Fruit fly (Drosophila melanogaster) whole organism, embryonic: Measurements from ENCODE around the gene Spec2.

Experiments
- CG10462 ChIP-seq: fragments of 200-800 bp; sonication (Bioruptor generic); optimal IDR thresholded peaks from 2 replicates; lab custom pipeline; 2016; ENCODE audit warnings: missing biosample characterization, missing genetic modification characterization
- CG12071 ChIP-seq: fragments of 200-800 bp; sonication (Bioruptor generic); optimal IDR thresholded peaks from 3 replicates; lab custom pipeline; 2018; ENCODE audit warnings: missing biosample characterization, mild to moderate bottlenecking, missing genetic modification characterization
- CG13775 ChIP-seq: fragments of 200-800 bp; sonication (Bioruptor generic); optimal IDR thresholded peaks from 3 replicates; lab custom pipeline; 2017; ENCODE audit warnings: missing biosample characterization, mild to moderate bottlenecking, missing genetic modification characterization
- CG15269 ChIP-seq: fragments of 200-800 bp; sonication (Bioruptor generic); optimal IDR thresholded peaks from 2 replicates; lab custom pipeline; 2018; ENCODE audit warnings: missing biosample characterization, mild to moderate bottlenecking, missing genetic modification characterization, moderate library complexity
- CG1792 ChIP-seq: fragments of 200-800 bp; sonication (Bioruptor generic); optimal IDR thresholded peaks from 2 replicates; lab custom pipeline; 2016; ENCODE audit warnings: missing biosample characterization, missing genetic modification characterization
- CG2120 ChIP-seq: fragments of 200-800 bp; sonication (Bioruptor generic); optimal IDR thresholded peaks from 3 replicates; lab custom pipeline; 2016; ENCODE audit warnings: missing biosample characterization, missing genetic modification characterization
- CG2129 ChIP-seq: fragments of 200-800 bp; sonication (Bioruptor generic); IDR thresholded peaks from 2 replicates; pipeline ENCODE4 v1.3.6; 2022; ENCODE audit warnings: missing biosample characterization, missing genetic modification characterization; ENCODE audit not compliant: partially characterized antibody
- CG31388 ChIP-seq: fragments of 200-800 bp; sonication (Bioruptor generic); optimal IDR thresholded peaks from 2 replicates; lab custom pipeline; 2016; ENCODE audit warnings: missing biosample characterization, missing genetic modification characterization
- CG3163 ChIP-seq: fragments of 200-800 bp; sonication (Bioruptor generic); optimal IDR thresholded peaks from 3 replicates; lab custom pipeline; 2016; ENCODE audit warnings: missing biosample characterization, missing genetic modification characterization
- CG4424 ChIP-seq: fragments of 200-800 bp; sonication (Bioruptor generic); optimal IDR thresholded peaks from 3 replicates; lab custom pipeline; 2016; ENCODE audit warnings: missing biosample characterization, missing genetic modification characterization
- CG5180 ChIP-seq: fragments of 200-800 bp; sonication (Bioruptor generic); optimal IDR thresholded peaks from 3 replicates; lab custom pipeline; 2017; ENCODE audit warnings: missing biosample characterization, missing genetic modification characterization, mild to moderate bottlenecking, moderate library complexity, missing genetic modification reagents
- CG5245 ChIP-seq: fragments of 200-800 bp; sonication (Bioruptor generic); optimal IDR thresholded peaks from 3 replicates; lab custom pipeline; 2016; ENCODE audit warnings: missing biosample characterization, missing genetic modification characterization
- CG6854 ChIP-seq: fragments of 200-800 bp; sonication (Bioruptor generic); optimal IDR thresholded peaks from 3 replicates; lab custom pipeline; 2017; ENCODE audit warnings: missing biosample characterization, mild to moderate bottlenecking, missing genetic modification characterization
- CG7963 ChIP-seq: fragments of 200-800 bp; sonication (Bioruptor generic); IDR thresholded peaks from 3 replicates; pipeline ENCODE4 v1.3.6; 2022; ENCODE audit warnings: missing biosample characterization, missing genetic modification characterization; ENCODE audit not compliant: partially characterized antibody
- CG8478 ChIP-seq: fragments of >200 bp; optimal IDR thresholded peaks from 2 replicates; lab custom pipeline; 2018
- CG9727 ChIP-seq: fragments of 200-800 bp; sonication (Bioruptor generic); optimal IDR thresholded peaks from 3 replicates; lab custom pipeline; 2017; ENCODE audit warnings: missing biosample characterization, mild to moderate bottlenecking, missing genetic modification characterization
- CG9797 ChIP-seq: fragments of 200-800 bp; sonication (Bioruptor generic); optimal IDR thresholded peaks from 3 replicates; lab custom pipeline; 2018; ENCODE audit warnings: missing biosample characterization, mild to moderate bottlenecking, missing genetic modification characterization
- Dref ChIP-seq: fragments of 200-800 bp; sonication (Bioruptor generic); IDR thresholded peaks from 2 replicates; pipeline ENCODE4 v1.3.6; 2022; ENCODE audit warnings: missing biosample characterization, missing genetic modification characterization
- Eip74EF ChIP-seq, 2 experiments: fragments of 200-800 bp in 1 of 2; fragments of >200 bp in 1 of 2; sonication (Bioruptor generic) in 1 of 2; optimal IDR thresholded peaks; 2 replicates each; lab custom pipeline; 2017 to 2019; ENCODE audit warnings: missing biosample characterization in 2 of 2, missing genetic modification characterization in 2 of 2, mild to moderate bottlenecking in 1 of 2, moderate library complexity in 1 of 2
- Ets97D ChIP-seq: fragments of 200-800 bp; sonication (Bioruptor generic); optimal IDR thresholded peaks from 3 replicates; lab custom pipeline; 2016; ENCODE audit warnings: missing biosample characterization, missing genetic modification characterization
- Lhr ChIP-seq: fragments of 200-800 bp; sonication (Bioruptor generic); optimal IDR thresholded peaks from 3 replicates; lab custom pipeline; 2017; ENCODE audit warnings: mild to moderate bottlenecking, missing biosample characterization, missing genetic modification reagents, missing genetic modification characterization
- MTF-1 ChIP-seq: fragments of 200-800 bp; sonication (Bioruptor generic); optimal IDR thresholded peaks from 2 replicates; lab custom pipeline; 2018; ENCODE audit warnings: missing biosample characterization, mild to moderate bottlenecking, missing genetic modification characterization, borderline replicate concordance
- Nf-YA ChIP-seq: fragments of 200-800 bp; sonication (Bioruptor generic); IDR thresholded peaks from 2 replicates; pipeline ENCODE4 v1.3.6; 2022; ENCODE audit warnings: missing biosample characterization, missing genetic modification characterization
- Nf-YB ChIP-seq: fragments of 200-800 bp; sonication (Bioruptor generic); optimal IDR thresholded peaks from 3 replicates; lab custom pipeline; 2019; ENCODE audit warnings: missing biosample characterization, mild to moderate bottlenecking, missing genetic modification characterization, moderate library complexity
- Optix ChIP-seq: fragments of 200-800 bp; sonication (Bioruptor generic); IDR thresholded peaks from 3 replicates; pipeline ENCODE4 v1.3.6; 2022; ENCODE audit warnings: missing biosample characterization, missing genetic modification characterization
- Rfx ChIP-seq: fragments of 200-800 bp; sonication (Bioruptor generic); IDR thresholded peaks from 2 replicates; pipeline ENCODE4 v1.3.6; 2022; ENCODE audit warnings: missing biosample characterization, missing genetic modification characterization
- Sin3A ChIP-seq: fragments of >200 bp; optimal IDR thresholded peaks from 2 replicates; lab custom pipeline; 2018
- Trl ChIP-seq, 3 experiments: fragments of >200 bp in 2 of 3; fragments of 200-800 bp in 1 of 3; sonication (Bioruptor generic) in 1 of 3; optimal IDR thresholded peaks; 2 replicates in 1 of 3; 3 replicates in 2 of 3; lab custom pipeline; 2016 to 2017; ENCODE audit warnings: missing biosample characterization in 1 of 3, missing genetic modification characterization in 1 of 3
- Xbp1 ChIP-seq: fragments of 200-800 bp; sonication (Bioruptor generic); optimal IDR thresholded peaks from 3 replicates; lab custom pipeline; 2016; ENCODE audit warnings: missing biosample characterization, mild to moderate bottlenecking, missing genetic modification characterization
- ap ChIP-seq: fragments of 200-800 bp; sonication (Bioruptor generic); IDR thresholded peaks from 2 replicates; pipeline ENCODE4 v1.3.6; 2022; ENCODE audit warnings: missing biosample characterization, missing genetic modification characterization
- ash1 ChIP-seq: fragments of 200-800 bp; sonication (Bioruptor generic); optimal IDR thresholded peaks from 2 replicates; lab custom pipeline; 2018; ENCODE audit warnings: missing biosample characterization, mild to moderate bottlenecking, missing genetic modification characterization
- bigmax ChIP-seq: fragments of 200-800 bp; sonication (Bioruptor generic); optimal IDR thresholded peaks from 2 replicates; lab custom pipeline; 2018; ENCODE audit warnings: missing biosample characterization, mild to moderate bottlenecking, missing genetic modification characterization
- bsh ChIP-seq, 2 experiments: fragments of 200-800 bp; sonication (Bioruptor generic); optimal IDR thresholded peaks; 2 replicates each; lab custom pipeline; 2017 to 2018; ENCODE audit warnings: mild to moderate bottlenecking in 2 of 2, missing biosample characterization in 2 of 2, missing genetic modification characterization in 2 of 2, moderate library complexity in 1 of 2
- chm ChIP-seq: fragments of 200-800 bp; sonication (Bioruptor generic); IDR thresholded peaks from 2 replicates; pipeline ENCODE4 v1.3.6; 2022; ENCODE audit warnings: missing biosample characterization, missing genetic modification characterization
- chn ChIP-seq: fragments of 200-800 bp; sonication (Bioruptor generic); optimal IDR thresholded peaks from 2 replicates; lab custom pipeline; 2016; ENCODE audit warnings: missing biosample characterization, missing genetic modification characterization
- crol ChIP-seq: fragments of 200-800 bp; sonication (Bioruptor generic); IDR thresholded peaks from 2 replicates; pipeline ENCODE4 v1.3.6; 2022; ENCODE audit warnings: missing biosample characterization, missing genetic modification characterization
- dmrt11E ChIP-seq: fragments of 200-800 bp; sonication (Bioruptor generic); optimal IDR thresholded peaks from 3 replicates; lab custom pipeline; 2018; ENCODE audit warnings: missing biosample characterization, mild to moderate bottlenecking, missing genetic modification characterization, moderate library complexity
- ewg ChIP-seq: fragments of 200-800 bp; sonication (Bioruptor generic); optimal IDR thresholded peaks from 3 replicates; lab custom pipeline; 2017; ENCODE audit warnings: mild to moderate bottlenecking, missing biosample characterization, missing genetic modification reagents, missing genetic modification characterization
- gcm ChIP-seq: fragments of 200-800 bp; sonication (Bioruptor generic); optimal IDR thresholded peaks from 2 replicates; lab custom pipeline; 2019; ENCODE audit warnings: missing biosample characterization, mild to moderate bottlenecking, missing genetic modification characterization, moderate library complexity
- her ChIP-seq: fragments of 200-800 bp; sonication (Bioruptor generic); optimal IDR thresholded peaks from 2 replicates; lab custom pipeline; 2016; ENCODE audit warnings: missing biosample characterization, missing genetic modification characterization
- mirr ChIP-seq: fragments of 200-800 bp; sonication (Bioruptor generic); optimal IDR thresholded peaks from 3 replicates; lab custom pipeline; 2018; ENCODE audit warnings: missing biosample characterization, mild to moderate bottlenecking, missing genetic modification characterization
- p53 ChIP-seq: fragments of 200-800 bp; sonication (Bioruptor generic); optimal IDR thresholded peaks from 2 replicates; lab custom pipeline; 2016; ENCODE audit warnings: missing biosample characterization, missing genetic modification characterization
- peb ChIP-seq: fragments of 200-800 bp; sonication (Bioruptor generic); IDR thresholded peaks from 2 replicates; pipeline ENCODE4 v1.3.6; 2022; ENCODE audit warnings: missing biosample characterization, missing genetic modification characterization
- pho ChIP-seq: fragments of 200-800 bp; sonication (Bioruptor generic); optimal IDR thresholded peaks from 2 replicates; lab custom pipeline; 2016; ENCODE audit warnings: missing biosample characterization, missing genetic modification characterization
- row ChIP-seq: fragments of 200-800 bp; sonication (Bioruptor generic); IDR thresholded peaks from 3 replicates; pipeline ENCODE4 v1.3.6; 2022; ENCODE audit warnings: missing biosample characterization, missing genetic modification characterization
- sob ChIP-seq: fragments of 200-800 bp; sonication (Bioruptor generic); IDR thresholded peaks from 2 replicates; pipeline ENCODE4 v1.3.6; 2022; ENCODE audit warnings: missing biosample characterization, missing genetic modification characterization
- sug ChIP-seq: fragments of 200-800 bp; optimal IDR thresholded peaks from 2 replicates; lab custom pipeline; 2019; ENCODE audit warnings: missing biosample characterization, mild to moderate bottlenecking, missing genetic modification characterization, moderate library complexity
- unpg ChIP-seq: fragments of 200-800 bp; sonication (Bioruptor generic); optimal IDR thresholded peaks from 3 replicates; lab custom pipeline; 2018; ENCODE audit warnings: missing biosample characterization, mild to moderate bottlenecking, missing genetic modification characterization, moderate library complexity
- vvl ChIP-seq: fragments of 200-800 bp; sonication (Bioruptor generic); IDR thresholded peaks from 2 replicates; pipeline ENCODE4 v1.3.6; 2022; ENCODE audit warnings: missing biosample characterization, missing genetic modification characterization
- yki ChIP-seq: fragments of >200 bp; optimal IDR thresholded peaks from 3 replicates; lab custom pipeline; 2018
- zfh2 ChIP-seq: fragments of 200-800 bp; sonication (Bioruptor generic); optimal IDR thresholded peaks from 2 replicates; lab custom pipeline; 2016; ENCODE audit warnings: missing biosample characterization, missing genetic modification characterization

The Spec2 gene

dm6 chr3R:5606477-5606876 is 17.4 kb downstream of the Spec2 start, which contains the start of gene asl (continued):
- peak; percentile 61 for TF ChIP-seq CG13775 (GFP tag; lab: Kevin White, UChicago)
- peak; percentile 33 for TF ChIP-seq pho
- no peak for TF ChIP-seq chm (GFP tag; lab: Robert Waterston, UW)
- TF ChIP-seq p53 (GFP tag; lab: Kevin White, UChicago), result no peak
- peak; percentile 24 for TF ChIP-seq CG1792 (GFP tag; lab: Kevin White, UChicago)
- no peak for TF ChIP-seq CG12071 (GFP tag; lab: Kevin White, UChicago)
- TF ChIP-seq crol (GFP tag; lab: Robert Waterston, UW), result no peak
- peak; percentile 64 for TF ChIP-seq sug (tag; lab: Kevin White, UChicago)
- TF ChIP-seq mirr (GFP tag; lab: Kevin White, UChicago), result no peak
- no peak for TF ChIP-seq CG8478 (lab: Kevin White, UChicago)
- peak; percentile 48; the same call in 1 of the 2 replicates for TF ChIP-seq sob
- no peak for TF ChIP-seq ash1 (GFP tag; lab: Kevin White, UChicago)
- peak in 1 of 2 experiments; percentile 69 for TF ChIP-seq bsh (GFP tag; optimal IDR thresholded peaks at IDR 0.05; lab: Kevin White, UChicago)
- peak; percentile 71 for TF ChIP-seq CG2120 (GFP tag; lab: Kevin White, UChicago)
- TF ChIP-seq CG5245, result peak; percentile 16
- no peak for TF ChIP-seq bigmax (GFP tag; lab: Kevin White, UChicago)
- TF ChIP-seq CG31388 (GFP tag; lab: Kevin White, UChicago), result no peak
- TF ChIP-seq Eip74EF (GFP tag; optimal IDR thresholded peaks at IDR 0.05; lab: Kevin White, UChicago), result peak in 1 of 2 experiments; percentile 88
- no peak for TF ChIP-seq Trl (optimal IDR thresholded peaks at IDR 0.05; lab: Kevin White, UChicago)
- peak; percentile 31 for TF ChIP-seq Trl (GFP tag; optimal IDR thresholded peaks at IDR 0.05; lab: Kevin White, UChicago)
- no peak for TF ChIP-seq Nf-YA (GFP tag; lab: Robert Waterston, UW)
- TF ChIP-seq CG10462 (GFP tag; lab: Kevin White, UChicago), result peak; percentile 8
- peak; percentile 66 for TF ChIP-seq Ets97D
- TF ChIP-seq yki (lab: Kevin White, UChicago), result no peak
- TF ChIP-seq Dref, result peak; percentile 31; the same call in 1 of the 2 replicates
- no peak for TF ChIP-seq CG2129 (GFP tag; lab: Robert Waterston, UW)
- TF ChIP-seq Optix, result 0 out of 3 replicates have a peak, but pooled peaks have one; percentile 45
- no peak for TF ChIP-seq her (GFP tag; lab: Kevin White, UChicago)
- peak; percentile 24 for TF ChIP-seq CG3163 (GFP tag; lab: Kevin White, UChicago)

- TF ChIP-seq CG5245 (peak; percentile 49), zfh2 (GFP tag; lab: Kevin White, UChicago) (peak; percentile 46), Xbp1 (GFP tag; lab: Kevin White, UChicago) (peak; percentile 79), CG4424 (GFP tag; lab: Kevin White, UChicago) (peak; percentile 71), MTF-1 (GFP tag; lab: Kevin White, UChicago) (peak; percentile 47), Rfx (no peak), peb (no peak), vvl (GFP tag; lab: Robert Waterston, UW) (no peak), chn (GFP tag; lab: Kevin White, UChicago) (peak; percentile 67), ap (GFP tag; lab: Robert Waterston, UW) (no peak), CG7963 (no peak), CG6854 (no peak), Nf-YB (GFP tag; lab: Kevin White, UChicago) (no peak), CG9727 (peak; percentile 48), CG9797 (GFP tag; lab: Kevin White, UChicago) (peak; percentile 97), CG5180 (GFP tag; lab: Kevin White, UChicago) (peak; percentile 11), unpg (GFP tag; lab: Kevin White, UChicago) (peak; percentile 62), Lhr (peak; percentile 85), CG15269 (peak; percentile 54), ewg (GFP tag; lab: Kevin White, UChicago) (peak; percentile 67), dmrt11E (tag; lab: Kevin White, UChicago) (peak; percentile 56), Sin3A (lab: Kevin White, UChicago) (peak; percentile 84), gcm (GFP tag; lab: Kevin White, UChicago) (no peak), row (no peak)
These were observed 22.8 kb downstream of the Spec2 start, which contains the start of the genes kra and SecS for dm6 chr3R:5601044-5601523. Gene kra, minus strand, starts transcription at chr3R:5601136. Gene SecS, plus strand, starts transcription at chr3R:5601433.
